Fruit fly (Drosophila melanogaster): ENCODE data around the gene side-IV.
A peak's percentile ranks its signal among the peaks of the same experiment; 100 is the strongest.

The side-IV gene

DNA sequence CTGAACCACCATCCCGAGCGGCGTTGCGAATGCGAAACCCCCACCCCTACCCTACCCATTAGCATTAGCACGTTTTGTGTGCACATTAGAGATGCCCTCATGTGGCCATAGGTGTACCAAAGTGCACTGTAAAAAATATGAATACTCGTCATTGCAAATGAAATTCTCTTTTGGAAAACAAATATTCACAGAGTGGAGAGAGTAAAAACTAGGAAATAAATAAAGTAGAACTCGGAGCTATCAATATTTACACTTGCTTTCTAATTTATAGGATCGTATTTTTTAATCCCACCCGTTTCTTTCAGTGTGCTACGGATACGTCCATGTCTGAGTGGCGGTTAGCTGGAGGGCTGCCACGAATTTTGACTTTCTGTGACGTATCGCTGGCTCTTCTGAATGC, 18.9 kb downstream of the side-IV start (continued):
- TF ChIP-seq CG6808 (GFP tag; optimal IDR thresholded peaks at IDR 0.05) (no peak), Smox (GFP tag; optimal IDR thresholded peaks at IDR 0.05) (peak; percentile 18), fkh (GFP tag; optimal IDR thresholded peaks at IDR 0.05) (no peak), OdsH (GFP tag; optimal IDR thresholded peaks at IDR 0.05) (peak; percentile 23), salr (GFP tag; optimal IDR thresholded peaks at IDR 0.05) (no peak), Hr39 (GFP tag; optimal IDR thresholded peaks at IDR 0.05) (peak; percentile 18), CG6276 (GFP tag; optimal IDR thresholded peaks at IDR 0.05) (no peak), acj6 (GFP tag; optimal IDR thresholded peaks at IDR 0.05) (peak; percentile 12), CG3032 (tag; optimal IDR thresholded peaks at IDR 0.05) (peak; percentile 7), Ets21C (GFP tag; optimal IDR thresholded peaks at IDR 0.05) (no peak), vri (GFP tag; optimal IDR thresholded peaks at IDR 0.05) (no peak), CG16779 (tag; optimal IDR thresholded peaks at IDR 0.05) (no peak), dsx (GFP tag; optimal IDR thresholded peaks at IDR 0.05; ENCODE audit: poor library complexity, severe bottlenecking) (no peak), CG6854 (GFP tag; optimal IDR thresholded peaks at IDR 0.05) (no peak), Sox15 (GFP tag; optimal IDR thresholded peaks at IDR 0.05) (no peak), topi (GFP tag; optimal IDR thresholded peaks at IDR 0.05) (peak; percentile 25), lz (GFP tag; optimal IDR thresholded peaks at IDR 0.05) (peak; percentile 34), CG8632 (GFP tag; optimal IDR thresholded peaks at IDR 0.05) (no peak)

dm6 chr3R:13471329-13471728, 20.9 kb downstream of the side-IV start:
- no peak for TF ChIP-seq CG1621 (tag; optimal IDR thresholded peaks at IDR 0.05)
- peak; percentile 37 for TF ChIP-seq svp (GFP tag)
- TF ChIP-seq dsx (GFP tag; optimal IDR thresholded peaks at IDR 0.05; ENCODE audit: poor library complexity, severe bottlenecking): no peak
- TF ChIP-seq Eip78C (GFP tag): peak; percentile 17
- no peak for TF ChIP-seq Sox14 (GFP tag; optimal IDR thresholded peaks at IDR 0.05)
- peak; percentile 3 for TF ChIP-seq pdm3 (GFP tag; optimal IDR thresholded peaks at IDR 0.05)
- peak; percentile 11 for TF ChIP-seq CG31627 (GFP tag; optimal IDR thresholded peaks at IDR 0.05)
- peak; percentile 13 for TF ChIP-seq acj6 (GFP tag; optimal IDR thresholded peaks at IDR 0.05)
- peak; percentile 10 for TF ChIP-seq OdsH (GFP tag; optimal IDR thresholded peaks at IDR 0.05)
- no peak for TF ChIP-seq Blimp-1 (GFP tag; optimal IDR thresholded peaks at IDR 0.05)

DNA sequence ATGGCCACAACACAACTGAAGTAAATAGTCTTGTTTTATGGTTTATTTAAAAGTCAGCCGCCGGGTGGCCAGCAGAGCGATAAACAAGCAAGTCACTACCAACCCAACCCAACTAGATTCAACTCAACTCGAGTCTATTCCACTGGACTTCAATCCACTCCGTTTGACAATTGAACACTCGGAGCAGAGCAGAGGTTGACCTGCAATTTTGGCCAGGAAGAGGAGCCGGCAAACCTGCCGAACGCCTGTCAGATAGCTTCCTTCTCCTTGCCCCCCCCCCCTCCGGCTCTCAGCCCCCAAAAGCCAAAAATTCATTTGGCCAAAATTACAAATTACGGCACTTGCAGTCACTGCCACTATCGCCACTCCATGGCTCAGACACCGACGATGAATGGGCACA, 31.9 kb downstream of the side-IV start:
- TF ChIP-seq CG10669 (GFP tag; optimal IDR thresholded peaks at IDR 0.05): no peak
- no peak for TF ChIP-seq fkh (GFP tag; optimal IDR thresholded peaks at IDR 0.05)
- TF ChIP-seq svp (GFP tag): no peak
- TF ChIP-seq dac (GFP tag; optimal IDR thresholded peaks at IDR 0.05): no peak
- no peak for TF ChIP-seq acj6 (GFP tag; optimal IDR thresholded peaks at IDR 0.05)
- no peak for TF ChIP-seq esn (GFP tag; optimal IDR thresholded peaks at IDR 0.05)
- TF ChIP-seq CG3919 (GFP tag; optimal IDR thresholded peaks at IDR 0.05): no peak
- TF ChIP-seq Hr4 (GFP tag; optimal IDR thresholded peaks at IDR 0.05): no peak
- TF ChIP-seq CG4318 (GFP tag; optimal IDR thresholded peaks at IDR 0.05): no peak
- no peak for TF ChIP-seq topi (GFP tag; optimal IDR thresholded peaks at IDR 0.05)
- no peak for TF ChIP-seq salr (GFP tag; optimal IDR thresholded peaks at IDR 0.05)
- TF ChIP-seq CG6276 (GFP tag; optimal IDR thresholded peaks at IDR 0.05): no peak

DNA sequence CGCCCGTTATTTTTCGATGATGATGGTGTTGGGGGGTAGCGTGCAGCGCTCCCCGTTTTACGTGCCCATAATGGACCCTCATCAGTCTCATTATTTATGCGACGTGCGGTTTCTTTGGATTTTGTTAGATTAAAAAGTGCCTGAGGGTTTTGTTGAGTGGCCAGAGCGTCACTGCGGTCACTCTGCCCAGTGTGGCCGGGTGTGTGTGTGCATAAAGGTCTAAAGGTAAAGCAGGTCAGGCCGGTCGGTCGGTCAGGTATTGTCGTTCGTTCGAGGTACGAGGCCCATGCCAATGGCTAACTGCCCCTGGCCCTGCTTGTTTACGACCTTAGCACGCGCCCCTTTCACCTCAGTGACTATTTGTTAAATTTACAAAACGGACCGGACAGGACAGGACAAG, 59.4 kb downstream of the side-IV start:
- TF ChIP-seq CG11762 (GFP tag; optimal IDR thresholded peaks at IDR 0.05; ENCODE audit: insufficient read depth) (no peak), salr (GFP tag; optimal IDR thresholded peaks at IDR 0.05) (no peak), pdm3 (GFP tag; optimal IDR thresholded peaks at IDR 0.05) (no peak), Lpt (GFP tag; optimal IDR thresholded peaks at IDR 0.05) (no peak), svp (GFP tag) (no peak), CG6163 (GFP tag; IDR thresholded peaks at IDR 0.05) (no peak), Blimp-1 (GFP tag; optimal IDR thresholded peaks at IDR 0.05) (no peak), CG7368 (GFP tag; optimal IDR thresholded peaks at IDR 0.05) (no peak), cyc (GFP tag; optimal IDR thresholded peaks at IDR 0.05) (no peak), CG10669 (GFP tag; optimal IDR thresholded peaks at IDR 0.05) (no peak), Smox (GFP tag; optimal IDR thresholded peaks at IDR 0.05) (no peak), CG9139 (GFP tag; optimal IDR thresholded peaks at IDR 0.05) (no peak), CG3032 (tag; optimal IDR thresholded peaks at IDR 0.05) (no peak)
